Fruit fly (Drosophila melanogaster) whole organism, pupa: ENCODE results near the gene Drs.

Experiments
- CG10348 ChIP-seq: fragments of 200-800 bp; sonication (Bioruptor generic); IDR thresholded peaks from 2 replicates; pipeline ENCODE4 v1.3.6; 2022; ENCODE audit warnings: missing biosample characterization, missing genetic modification characterization
- CG12605 ChIP-seq: fragments of 200-800 bp; sonication (Bioruptor generic); IDR thresholded peaks from 2 replicates; pipeline ENCODE4 v1.3.6; 2022; ENCODE audit warnings: missing biosample characterization, missing genetic modification characterization
- CG13204 ChIP-seq: fragments of 200-800 bp; sonication (Bioruptor generic); optimal IDR thresholded peaks from 2 replicates; lab custom pipeline; 2018; ENCODE audit warnings: missing biosample characterization, mild to moderate bottlenecking, missing genetic modification characterization, moderate library complexity
- CG14655 ChIP-seq: fragments of 200-800 bp; sonication (Bioruptor generic); optimal IDR thresholded peaks from 3 replicates; lab custom pipeline; 2017; ENCODE audit warnings: mild to moderate bottlenecking, missing biosample characterization, missing genetic modification reagents, missing genetic modification characterization
- CG15710 ChIP-seq: fragments of 200-800 bp; sonication (Bioruptor generic); optimal IDR thresholded peaks from 2 replicates; lab custom pipeline; 2018; ENCODE audit warnings: missing biosample characterization, mild to moderate bottlenecking, missing genetic modification characterization, moderate library complexity
- CG17806 ChIP-seq: fragments of 200-800 bp; sonication (Bioruptor generic); optimal IDR thresholded peaks from 2 replicates; lab custom pipeline; 2018; ENCODE audit warnings: missing biosample characterization, mild to moderate bottlenecking, missing genetic modification characterization, moderate library complexity
- CG32121 ChIP-seq: fragments of 200-800 bp; sonication (Bioruptor generic); IDR thresholded peaks from 2 replicates; pipeline ENCODE4 v1.3.6; 2022; ENCODE audit warnings: missing biosample characterization, missing genetic modification characterization
- CG34367 ChIP-seq: fragments of 200-800 bp; sonication (Bioruptor generic); optimal IDR thresholded peaks from 2 replicates; lab custom pipeline; 2018; ENCODE audit warnings: missing biosample characterization, mild to moderate bottlenecking, missing genetic modification characterization
- CG4496 ChIP-seq: fragments of 200-800 bp; sonication (Bioruptor generic); IDR thresholded peaks from 3 replicates; pipeline ENCODE4 v1.3.6; 2022; ENCODE audit warnings: missing biosample characterization, missing genetic modification characterization
- CG8159 ChIP-seq: fragments of 200-800 bp; sonication (Bioruptor generic); optimal IDR thresholded peaks from 3 replicates; lab custom pipeline; 2018; ENCODE audit warnings: missing biosample characterization, mild to moderate bottlenecking, missing genetic modification characterization, moderate library complexity
- CG8301 ChIP-seq: fragments of 200-800 bp; sonication (Bioruptor generic); optimal IDR thresholded peaks from 2 replicates; lab custom pipeline; 2018; ENCODE audit warnings: missing biosample characterization, mild to moderate bottlenecking, missing genetic modification characterization
- CG9948 ChIP-seq: fragments of 200-800 bp; sonication (Bioruptor generic); optimal IDR thresholded peaks from 2 replicates; lab custom pipeline; 2018; ENCODE audit warnings: missing biosample characterization, mild to moderate bottlenecking, missing genetic modification characterization, moderate library complexity
- D1 ChIP-seq: fragments of 200-800 bp; sonication (Bioruptor generic); optimal IDR thresholded peaks from 2 replicates; lab custom pipeline; 2018; ENCODE audit warnings: missing biosample characterization, mild to moderate bottlenecking, missing genetic modification characterization, moderate library complexity
- EcR ChIP-seq: fragments of 200-800 bp; sonication (Bioruptor generic); optimal IDR thresholded peaks from 3 replicates; lab custom pipeline; 2019; ENCODE audit warnings: missing biosample characterization, missing genetic modification characterization, mild to moderate bottlenecking, moderate library complexity, missing genetic modification reagents
- Ets98B ChIP-seq: fragments of 200-800 bp; sonication (Bioruptor generic); IDR thresholded peaks from 2 replicates; pipeline ENCODE4 v1.3.6; 2022; ENCODE audit warnings: missing biosample characterization, missing genetic modification characterization
- Pif1A ChIP-seq: fragments of 200-800 bp; sonication (Bioruptor generic); optimal IDR thresholded peaks from 3 replicates; lab custom pipeline; 2016; ENCODE audit warnings: missing biosample characterization, missing genetic modification characterization
- Pif1B ChIP-seq: fragments of 200-800 bp; sonication (Bioruptor generic); optimal IDR thresholded peaks from 3 replicates; lab custom pipeline; 2016; ENCODE audit warnings: missing biosample characterization, missing genetic modification characterization
- Snoo ChIP-seq: fragments of 200-800 bp; sonication (Bioruptor generic); optimal IDR thresholded peaks from 3 replicates; lab custom pipeline; 2017; ENCODE audit warnings: missing biosample characterization, mild to moderate bottlenecking, missing genetic modification characterization, inconsistent platforms
- fd96Ca ChIP-seq: fragments of 200-800 bp; sonication (Bioruptor generic); IDR thresholded peaks from 3 replicates; pipeline ENCODE4 v1.3.6; 2022; ENCODE audit warnings: missing biosample characterization, missing genetic modification characterization
- gl ChIP-seq: fragments of 200-800 bp; sonication (Bioruptor generic); optimal IDR thresholded peaks from 2 replicates; lab custom pipeline; 2018; ENCODE audit warnings: missing biosample characterization, mild to moderate bottlenecking, missing genetic modification characterization
- rn ChIP-seq: fragments of 200-800 bp; sonication (Bioruptor generic); IDR thresholded peaks from 2 replicates; pipeline ENCODE4 v1.3.6; 2022; ENCODE audit warnings: missing biosample characterization, missing genetic modification characterization

Drs gene

dm6 chr3L:3348956-3349824 is 20.2 kb upstream of the Drs start:
- no peak for TF ChIP-seq CG17806 (tag; lab: Kevin White, UChicago)
- no peak for TF ChIP-seq CG13204 (GFP tag; lab: Kevin White, UChicago)
- no peak for TF ChIP-seq rn (GFP tag; lab: Robert Waterston, UW)
- TF ChIP-seq CG8159 (tag; lab: Kevin White, UChicago) = no peak
- peak; percentile 53 for TF ChIP-seq EcR (GFP tag; lab: Kevin White, UChicago)
- TF ChIP-seq CG4496 (GFP tag; lab: Robert Waterston, UW) = 0 out of 3 replicates have a peak, but pooled peaks have one; percentile 26
- TF ChIP-seq Ets98B (GFP tag; lab: Robert Waterston, UW) = no peak
- no peak for TF ChIP-seq CG14655 (GFP tag; lab: Kevin White, UChicago)
- no peak for TF ChIP-seq fd96Ca
- TF ChIP-seq Pif1B (GFP tag; lab: Kevin White, UChicago) = no peak

dm6 chr3L:3349825-3350123 is 19.6 kb upstream of the Drs start:
- no peak for TF ChIP-seq CG32121 (GFP tag; lab: Robert Waterston, UW)
- no peak for TF ChIP-seq CG17806 (tag; lab: Kevin White, UChicago)
- no peak for TF ChIP-seq gl (tag; lab: Kevin White, UChicago)
- no peak for TF ChIP-seq Snoo
- TF ChIP-seq CG14655 (GFP tag; lab: Kevin White, UChicago) = no peak
- TF ChIP-seq CG34367 = no peak
- TF ChIP-seq rn (GFP tag; lab: Robert Waterston, UW) = no peak
- no peak for TF ChIP-seq CG13204 (GFP tag; lab: Kevin White, UChicago)
- no peak for TF ChIP-seq fd96Ca
- no peak for TF ChIP-seq Pif1B (GFP tag; lab: Kevin White, UChicago)
- no peak for TF ChIP-seq Ets98B (GFP tag; lab: Robert Waterston, UW)
- no peak for TF ChIP-seq Pif1A (GFP tag; lab: Kevin White, UChicago)
- TF ChIP-seq CG10348 (GFP tag; lab: Robert Waterston, UW) = no peak
- no peak for TF ChIP-seq CG9948
- TF ChIP-seq CG12605 (GFP tag; lab: Robert Waterston, UW) = no peak
- no peak for TF ChIP-seq EcR (GFP tag; lab: Kevin White, UChicago)
- TF ChIP-seq CG8301 (tag; lab: Kevin White, UChicago) = no peak
- TF ChIP-seq CG8159 (tag; lab: Kevin White, UChicago) = no peak
- TF ChIP-seq D1 = no peak
- no peak for TF ChIP-seq CG15710 (tag; lab: Kevin White, UChicago)

- TF ChIP-seq CG4496 (GFP tag; lab: Robert Waterston, UW) = no peak
- no peak for TF ChIP-seq CG15710 (tag; lab: Kevin White, UChicago)
- no peak for TF ChIP-seq CG17806 (tag; lab: Kevin White, UChicago)
- no peak for TF ChIP-seq gl (tag; lab: Kevin White, UChicago)
- TF ChIP-seq CG12605 (GFP tag; lab: Robert Waterston, UW) = no peak
- no peak for TF ChIP-seq Pif1A (GFP tag; lab: Kevin White, UChicago)
These were observed 18.6 kb upstream of the Drs start for dm6 chr3L:3350572-3351343.

dm6 chr3L:3351814-3352359 is 17.5 kb upstream of the Drs start:
- TF ChIP-seq EcR (GFP tag; lab: Kevin White, UChicago) (peak; percentile 27), CG8159 (tag; lab: Kevin White, UChicago) (no peak), CG15710 (tag; lab: Kevin White, UChicago) (no peak), CG32121 (GFP tag; lab: Robert Waterston, UW) (no peak), D1 (no peak)

- TF ChIP-seq EcR (GFP tag; lab: Kevin White, UChicago) = no peak
These were observed 16.8 kb upstream of the Drs start for dm6 chr3L:3352516-3352915.

- TF ChIP-seq Ets98B (GFP tag; lab: Robert Waterston, UW) = no peak
- TF ChIP-seq rn (GFP tag; lab: Robert Waterston, UW) = no peak
- TF ChIP-seq fd96Ca = no peak
- TF ChIP-seq Pif1A (GFP tag; lab: Kevin White, UChicago) = no peak
- no peak for TF ChIP-seq D1
- no peak for TF ChIP-seq CG12605 (GFP tag; lab: Robert Waterston, UW)
- no peak for TF ChIP-seq CG13204 (GFP tag; lab: Kevin White, UChicago)
- no peak for TF ChIP-seq EcR (GFP tag; lab: Kevin White, UChicago)
- no peak for TF ChIP-seq gl (tag; lab: Kevin White, UChicago)
- no peak for TF ChIP-seq Pif1B (GFP tag; lab: Kevin White, UChicago)
- TF ChIP-seq CG9948 = no peak
- TF ChIP-seq CG8301 (tag; lab: Kevin White, UChicago) = no peak
- TF ChIP-seq CG32121 (GFP tag; lab: Robert Waterston, UW) = no peak
- no peak for TF ChIP-seq CG4496 (GFP tag; lab: Robert Waterston, UW)
- no peak for TF ChIP-seq CG15710 (tag; lab: Kevin White, UChicago)
- TF ChIP-seq, all 21 proteins: peak for 0
These were observed 16.1 kb upstream of the Drs start for dm6 chr3L:3353297-3353696.
